Worm (Caenorhabditis elegans) whole organism, L2 larva: ENCODE results near the gene cdl-1.

Experiments
- C34F6.9 ChIP-seq: fragments of 150-350 bp; optimal IDR thresholded peaks from 2 replicates; lab custom pipeline; 2014; ENCODE audit warnings: missing biosample characterization, missing genetic modification characterization
- F13H6.1 ChIP-seq: sonication (generic microtip); optimal IDR thresholded peaks from 2 replicates; lab custom pipeline; 2016; ENCODE audit warnings: missing genetic modification characterization, missing compliant biosample characterization
- Y55F3AM.14 ChIP-seq: fragments of 200-800 bp; sonication (Bioruptor generic); optimal IDR thresholded peaks from 2 replicates; lab custom pipeline; 2018; ENCODE audit warnings: mild to moderate bottlenecking, missing genetic modification characterization, missing compliant biosample characterization
- ama-1 ChIP-seq: fragments of 150-350 bp; optimal IDR thresholded peaks from 2 replicates; lab custom pipeline; 2018; ENCODE audit warnings: inconsistent platforms
- ceh-16 ChIP-seq: fragments of 150-350 bp; optimal IDR thresholded peaks from 2 replicates; lab custom pipeline; 2014; ENCODE audit warnings: missing biosample characterization, missing genetic modification characterization
- ceh-82 ChIP-seq: fragments of 150-350 bp; optimal IDR thresholded peaks from 2 replicates; lab custom pipeline; 2014; ENCODE audit warnings: missing biosample characterization, missing genetic modification characterization
- crh-2 ChIP-seq: sonication (generic microtip); optimal IDR thresholded peaks from 2 replicates; lab custom pipeline; 2017; ENCODE audit warnings: missing biosample characterization, missing genetic modification characterization
- dmd-4 ChIP-seq: sonication (generic microtip); optimal IDR thresholded peaks from 2 replicates; lab custom pipeline; 2017; ENCODE audit warnings: missing biosample characterization, missing genetic modification characterization
- elt-1 ChIP-seq: fragments of 150-350 bp; optimal IDR thresholded peaks from 2 replicates; lab custom pipeline; 2014; ENCODE audit warnings: missing biosample characterization, missing genetic modification characterization
- elt-3 ChIP-seq: sonication (generic microtip); optimal IDR thresholded peaks from 2 replicates; lab custom pipeline; 2017; ENCODE audit warnings: missing biosample characterization, missing genetic modification characterization
- fos-1 ChIP-seq: fragments of 150-350 bp; optimal IDR thresholded peaks from 2 replicates; lab custom pipeline; 2014; ENCODE audit warnings: missing biosample characterization, missing genetic modification characterization
- gmeb-1 ChIP-seq: fragments of 150-350 bp; optimal IDR thresholded peaks from 2 replicates; lab custom pipeline; 2014; ENCODE audit warnings: missing biosample characterization, missing genetic modification characterization
- lin-11 ChIP-seq: fragments of 150-350 bp; sonication (generic microtip); optimal IDR thresholded peaks from 2 replicates; lab custom pipeline; 2014; ENCODE audit warnings: missing biosample characterization, missing genetic modification characterization, inconsistent platforms, mixed read lengths
- lin-13 ChIP-seq: fragments of 150-350 bp; optimal IDR thresholded peaks from 2 replicates; lab custom pipeline; 2014; ENCODE audit warnings: missing biosample characterization, missing genetic modification reagents, missing genetic modification characterization
- lin-39 ChIP-seq: fragments of 150-350 bp; optimal IDR thresholded peaks from 2 replicates; lab custom pipeline; 2014; ENCODE audit warnings: missing biosample characterization, missing genetic modification reagents, missing genetic modification characterization
- lsy-2 ChIP-seq, 2 experiments: fragments of 150-350 bp in 1 of 2; sonication (generic microtip) in 1 of 2; optimal IDR thresholded peaks; 2 replicates each; lab custom pipeline; 2014 to 2017; ENCODE audit warnings: missing biosample characterization in 2 of 2, missing genetic modification characterization in 2 of 2
- mab-5 ChIP-seq: fragments of 150-350 bp; optimal IDR thresholded peaks from 2 replicates; lab custom pipeline; 2014; ENCODE audit warnings: missing biosample characterization, missing genetic modification characterization
- nhr-10 ChIP-seq: sonication (generic microtip); optimal IDR thresholded peaks from 2 replicates; lab custom pipeline; 2017; ENCODE audit warnings: missing biosample characterization, missing genetic modification characterization
- nhr-12 ChIP-seq: fragments of 150-350 bp; optimal IDR thresholded peaks from 2 replicates; lab custom pipeline; 2014; ENCODE audit warnings: missing biosample characterization, missing genetic modification characterization
- nhr-129 ChIP-seq: fragments of 150-350 bp; optimal IDR thresholded peaks from 2 replicates; lab custom pipeline; 2014; ENCODE audit warnings: missing biosample characterization, missing genetic modification characterization
- nhr-21 ChIP-seq: fragments of 150-350 bp; optimal IDR thresholded peaks from 2 replicates; lab custom pipeline; 2014; ENCODE audit warnings: missing biosample characterization, missing genetic modification characterization
- nhr-25 ChIP-seq: fragments of 150-350 bp; sonication (generic microtip); optimal IDR thresholded peaks from 3 replicates; lab custom pipeline; 2014; ENCODE audit warnings: missing biosample characterization, missing genetic modification characterization
- skn-1 ChIP-seq: sonication (generic microtip); optimal IDR thresholded peaks from 2 replicates; lab custom pipeline; 2017; ENCODE audit warnings: missing biosample characterization, missing genetic modification characterization
- sma-3 ChIP-seq: sonication (generic microtip); optimal IDR thresholded peaks from 2 replicates; lab custom pipeline; 2016; ENCODE audit warnings: missing genetic modification reagents, missing genetic modification characterization, missing compliant biosample characterization
- sma-9 ChIP-seq, 2 experiments: fragments of 150-350 bp in 1 of 2; sonication (generic microtip) in 1 of 2; optimal IDR thresholded peaks; 2 replicates each; lab custom pipeline; 2014 to 2016; ENCODE audit warnings: missing genetic modification characterization in 2 of 2, mild to moderate bottlenecking in 1 of 2, missing biosample characterization in 1 of 2, missing compliant biosample characterization in 1 of 2, missing genetic modification reagents in 1 of 2, moderate library complexity in 1 of 2
- snpc-4 ChIP-seq: fragments of 150-350 bp; optimal IDR thresholded peaks from 2 replicates; lab custom pipeline; 2014; ENCODE audit warnings: missing biosample characterization, missing genetic modification characterization
- unc-39 ChIP-seq: fragments of 150-350 bp; optimal IDR thresholded peaks from 2 replicates; lab custom pipeline; 2014; ENCODE audit warnings: missing biosample characterization, missing genetic modification characterization
- unc-55 ChIP-seq: fragments of 150-350 bp; sonication (generic microtip); optimal IDR thresholded peaks from 3 replicates; lab custom pipeline; 2014; ENCODE audit warnings: missing biosample characterization, missing genetic modification reagents, missing genetic modification characterization
- zag-1 ChIP-seq: fragments of 150-350 bp; optimal IDR thresholded peaks from 2 replicates; lab custom pipeline; 2014; ENCODE audit warnings: missing biosample characterization, missing genetic modification characterization
- ztf-11 ChIP-seq: sonication (generic microtip); optimal IDR thresholded peaks from 2 replicates; lab custom pipeline; 2017; ENCODE audit warnings: missing biosample characterization, missing genetic modification characterization
- ztf-4 ChIP-seq: fragments of 150-350 bp; optimal IDR thresholded peaks from 2 replicates; lab custom pipeline; 2014; ENCODE audit warnings: missing biosample characterization, missing genetic modification characterization

cdl-1 gene

ce11 chrII:10808708-10809343 is 23.6 kb downstream of the cdl-1 start, which contains the start of gene R06F6.14:
Gene R06F6.14 (plus strand): TSS chrII:10809293.
- TF ChIP-seq skn-1 (tag; lab: Kevin White, UChicago) (no peak), sma-3 (GFP tag; lab: Kevin White, UChicago) (no peak), lin-39 (tag; lab: Kevin White, UChicago) (no peak), sma-9 (GFP tag; optimal IDR thresholded peaks at IDR 0.05; lab: Kevin White, UChicago) (no peak), sma-9 (tag; optimal IDR thresholded peaks at IDR 0.05; lab: Kevin White, UChicago) (no peak), crh-2 (no peak), ceh-82 (no peak)
- TF ChIP-seq, all 48 proteins: peak for 0

ce11 chrII:10810690-10811089 is 25.4 kb downstream of the cdl-1 start, which contains the start of gene msrp-7:
Gene msrp-7 (plus strand): TSS chrII:10810990.
- TF ChIP-seq sma-9 (GFP tag; optimal IDR thresholded peaks at IDR 0.05; lab: Kevin White, UChicago) (no peak), sma-9 (tag; optimal IDR thresholded peaks at IDR 0.05; lab: Kevin White, UChicago) (no peak), unc-55 (GFP tag; lab: Kevin White, UChicago) (no peak), fos-1 (tag; lab: Kevin White, UChicago) (no peak), elt-1 (no peak), nhr-12 (tag; lab: Kevin White, UChicago) (no peak), nhr-10 (tag; lab: Kevin White, UChicago) (no peak), nhr-21 (tag; lab: Kevin White, UChicago) (no peak), elt-3 (tag; lab: Kevin White, UChicago) (no peak), dmd-4 (no peak), nhr-25 (no peak), ceh-16 (no peak)

- TF ChIP-seq Y55F3AM.14 (GFP tag; lab: Kevin White, UChicago) (no peak), crh-2 (peak; percentile 3), C34F6.9 (tag; lab: Kevin White, UChicago) (peak; percentile 47), unc-55 (GFP tag; lab: Kevin White, UChicago) (peak; percentile 44), lin-13 (GFP tag; lab: Kevin White, UChicago) (peak; percentile 10)
Observed at ce11 chrII:10819928-10820423, 34.7 kb downstream of the cdl-1 start, which contains the start of gene R06F6.8. Gene R06F6.8 (minus strand): TSS chrII:10819978.

ce11 chrII:10820679-10821078 is 35.4 kb downstream of the cdl-1 start, which contains the start of gene ech-4:
Gene ech-4 (plus strand): TSS chrII:10821031.
- TF ChIP-seq C34F6.9 (tag; lab: Kevin White, UChicago) (no peak), zag-1 (tag; lab: Kevin White, UChicago) (no peak), lsy-2 (tag; optimal IDR thresholded peaks at IDR 0.05; lab: Kevin White, UChicago) (no peak), crh-2 (no peak), nhr-25 (no peak), ztf-11 (tag; lab: Kevin White, UChicago) (no peak)
- TF ChIP-seq, all 48 proteins: peak for 0

ce11 chrII:10824046-10824445 is 38.8 kb downstream of the cdl-1 start, which contains the start of the genes R06F6.12 and mix-1:
Gene R06F6.12 (minus strand): TSS chrII:10824081.
Gene mix-1 (plus strand): TSS chrII:10824246.
- no peak for TF ChIP-seq snpc-4
- no peak for TF ChIP-seq dmd-4
- peak; percentile 48 for TF ChIP-seq nhr-129 (tag; lab: Kevin White, UChicago)
- no peak for TF ChIP-seq mab-5 (tag; lab: Kevin White, UChicago)
- TF ChIP-seq lsy-2 (tag; optimal IDR thresholded peaks at IDR 0.05; lab: Kevin White, UChicago): peak; percentile 54 to 83
- TF ChIP-seq nhr-21 (tag; lab: Kevin White, UChicago): peak; percentile 31
- TF ChIP-seq lin-11 (tag; lab: Kevin White, UChicago): peak; percentile 36
- peak; percentile 20 for TF ChIP-seq F13H6.1 (tag; lab: Kevin White, UChicago)
- TF ChIP-seq ztf-4 (tag; lab: Kevin White, UChicago): peak; percentile 23
- peak; percentile 29 for TF ChIP-seq sma-3 (GFP tag; lab: Kevin White, UChicago)
- TF ChIP-seq crh-2: peak; percentile 21
- TF ChIP-seq elt-1: no peak
- TF ChIP-seq unc-39 (tag; lab: Kevin White, UChicago): no peak
- peak; percentile 30 for TF ChIP-seq ama-1 (lab: Kevin White, UChicago)
- TF ChIP-seq gmeb-1 (tag; lab: Kevin White, UChicago): peak; percentile 83
- peak; percentile 30 for TF ChIP-seq lin-13 (GFP tag; lab: Kevin White, UChicago)
- TF ChIP-seq C34F6.9 (tag; lab: Kevin White, UChicago): peak; percentile 64
- TF ChIP-seq nhr-25: peak; percentile 45
- peak; percentile 85 for TF ChIP-seq unc-55 (GFP tag; lab: Kevin White, UChicago)
- peak; percentile 41 for TF ChIP-seq sma-9 (GFP tag; optimal IDR thresholded peaks at IDR 0.05; lab: Kevin White, UChicago)
- no peak for TF ChIP-seq sma-9 (tag; optimal IDR thresholded peaks at IDR 0.05; lab: Kevin White, UChicago)
